Fruit fly (Drosophila melanogaster) Kc167 (cell line): ENCODE data around the gene eIF3h.

Experiments
- Myc ChIP-seq: fragments of >200 bp; optimal IDR thresholded peaks from 2 replicates; lab custom pipeline; 2017; ENCODE audit warnings: missing external identifiers
- Sin3A ChIP-seq: fragments of >200 bp; optimal IDR thresholded peaks from 2 replicates; lab custom pipeline; 2018; ENCODE audit warnings: missing external identifiers
- h ChIP-seq: fragments of >200 bp; optimal IDR thresholded peaks from 3 replicates; lab custom pipeline; 2018; ENCODE audit warnings: missing external identifiers
- insv ChIP-seq: fragments of >200 bp; optimal IDR thresholded peaks from 3 replicates; lab custom pipeline; 2018; ENCODE audit warnings: missing external identifiers
- psq ChIP-seq: fragments of >200 bp; optimal IDR thresholded peaks from 2 replicates; lab custom pipeline; 2017; ENCODE audit warnings: missing external identifiers
- ttk ChIP-seq: sonication (Bioruptor generic); optimal IDR thresholded peaks from 2 replicates; lab custom pipeline; 2017; ENCODE audit warnings: missing external identifiers

Gene eIF3h

dm6 chr2L:5088649-5089270 lies 35.9 kb upstream of the eIF3h start:
- TF ChIP-seq Sin3A (lab: Kevin White, UChicago) (no peak), ttk (lab: Kevin White, UChicago) (no peak), psq (lab: Kevin White, UChicago) (no peak), Myc (no peak)

DNA sequence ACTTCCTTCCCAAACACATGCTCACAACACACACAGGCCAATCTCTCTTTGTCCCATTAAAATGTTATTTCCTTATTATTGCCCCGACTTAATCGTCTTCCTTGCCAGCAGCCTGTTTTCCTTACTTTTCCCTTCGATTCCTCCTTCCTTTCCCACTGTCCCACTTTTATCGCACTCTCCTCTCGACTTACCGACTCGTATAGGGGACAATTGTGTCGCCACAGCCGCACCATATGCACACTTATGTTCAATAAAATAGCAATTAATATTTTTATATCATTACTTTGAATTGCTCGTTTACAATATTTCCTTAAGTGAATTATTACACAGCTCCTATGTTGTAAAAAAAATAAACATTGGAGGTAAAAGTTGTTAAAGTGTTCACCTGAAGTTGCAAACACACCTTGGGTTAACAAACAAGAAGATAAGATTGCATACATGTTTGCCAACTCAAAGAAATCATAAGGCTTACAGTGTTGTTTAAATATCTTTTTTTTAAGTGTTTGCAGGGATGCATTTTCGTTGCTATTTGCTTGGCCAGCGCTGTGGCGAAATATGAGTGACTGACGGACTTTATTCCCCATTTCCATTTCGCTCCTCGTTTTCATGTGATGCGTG lies 34.1 kb upstream of the eIF3h start:
- TF ChIP-seq ttk (lab: Kevin White, UChicago) (no peak), Myc (no peak), h (no peak), Sin3A (lab: Kevin White, UChicago) (no peak), psq (lab: Kevin White, UChicago) (no peak), insv (lab: Kevin White, UChicago) (no peak)

dm6 chr2L:5085561-5085960 lies 32.7 kb upstream of the eIF3h start:
- TF ChIP-seq h (no peak), Myc (no peak), ttk (lab: Kevin White, UChicago) (no peak), Sin3A (lab: Kevin White, UChicago) (no peak), psq (lab: Kevin White, UChicago) (no peak), insv (lab: Kevin White, UChicago) (no peak)

- TF ChIP-seq insv (lab: Kevin White, UChicago) (no peak), ttk (lab: Kevin White, UChicago) (no peak), h (no peak), Sin3A (lab: Kevin White, UChicago) (no peak), Myc (no peak), psq (lab: Kevin White, UChicago) (no peak)
Measured at dm6 chr2L:5084586-5085257, 31.8 kb upstream of the eIF3h start.

- no peak for TF ChIP-seq Myc
Measured at dm6 chr2L:5080225-5080867, 27.5 kb upstream of the eIF3h start.

- TF ChIP-seq Myc (no peak), Sin3A (lab: Kevin White, UChicago) (no peak), psq (lab: Kevin White, UChicago) (no peak), insv (lab: Kevin White, UChicago) (no peak), ttk (lab: Kevin White, UChicago) (no peak), h (no peak)
Measured at dm6 chr2L:5079200-5079599, 26.3 kb upstream of the eIF3h start.

dm6 chr2L:5072357-5072756 lies 19.5 kb upstream of the eIF3h start:
- TF ChIP-seq Sin3A (lab: Kevin White, UChicago) (no peak), ttk (lab: Kevin White, UChicago) (no peak), psq (lab: Kevin White, UChicago) (no peak), insv (lab: Kevin White, UChicago) (no peak), Myc (no peak), h (no peak)

dm6 chr2L:5070797-5071579 lies 18.1 kb upstream of the eIF3h start, which contains the start of gene RpL37A:
Gene RpL37A, plus strand, starts transcription at chr2L:5070957.
- TF ChIP-seq ttk (lab: Kevin White, UChicago) (no peak), h (no peak), insv (lab: Kevin White, UChicago) (no peak), Myc (no peak), psq (lab: Kevin White, UChicago) (no peak), Sin3A (lab: Kevin White, UChicago) (no peak)

dm6 chr2L:5063936-5064335 lies 11.0 kb upstream of the eIF3h start:
- TF ChIP-seq psq (lab: Kevin White, UChicago), result no peak
- TF ChIP-seq h, result no peak
- TF ChIP-seq Myc, result no peak
- TF ChIP-seq ttk (lab: Kevin White, UChicago), result no peak
- TF ChIP-seq Sin3A (lab: Kevin White, UChicago), result no peak
- TF ChIP-seq insv (lab: Kevin White, UChicago), result no peak

dm6 chr2L:5062799-5063404 lies 10.0 kb upstream of the eIF3h start:
- TF ChIP-seq psq (lab: Kevin White, UChicago) (no peak), Sin3A (lab: Kevin White, UChicago) (no peak), ttk (lab: Kevin White, UChicago) (no peak), insv (lab: Kevin White, UChicago) (no peak), Myc (no peak), h (no peak)

DNA sequence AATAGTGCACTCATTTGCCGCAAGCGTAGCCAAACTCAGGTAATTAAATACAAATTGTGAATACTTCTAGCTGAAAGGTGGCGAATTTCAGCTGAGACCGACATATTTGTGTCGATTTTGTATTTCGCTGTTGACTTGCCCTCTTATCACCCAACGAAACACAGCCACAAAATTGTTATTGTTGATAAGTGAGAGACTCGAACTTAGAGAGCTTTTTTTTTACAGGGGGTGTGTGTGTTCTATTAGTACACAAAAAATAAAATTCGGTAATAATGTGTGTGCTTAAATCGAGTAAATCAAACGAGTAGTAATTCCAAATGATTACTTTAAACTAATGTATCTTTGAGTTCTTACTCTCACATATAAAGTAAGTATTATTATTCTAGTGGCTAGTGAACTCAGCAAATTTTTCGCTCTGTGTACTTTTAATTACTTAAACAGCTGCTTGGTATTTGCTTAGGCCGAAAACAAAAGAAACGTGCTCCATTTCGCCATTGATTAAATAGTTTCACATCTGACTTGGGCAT lies 8.1 kb upstream of the eIF3h start:
- TF ChIP-seq insv (lab: Kevin White, UChicago) (no peak), Sin3A (lab: Kevin White, UChicago) (no peak), Myc (no peak), h (no peak), ttk (lab: Kevin White, UChicago) (no peak), psq (lab: Kevin White, UChicago) (no peak)
